Fruit fly (Drosophila melanogaster) whole organism, embryonic: Measurements from ENCODE around the gene CG12655.
"Not testable (repeated sequence)": the region's sequence is repeated elsewhere in the genome, so short reads cannot be mapped to it uniquely, and the experiment has no call there.

Source experiments
- CG14667 ChIP-seq: fragments of 200-800 bp; sonication (Bioruptor generic); IDR thresholded peaks from 2 replicates; pipeline ENCODE4 v1.3.6; 2022; ENCODE audit warnings: missing biosample characterization, missing genetic modification characterization
- hb ChIP-seq: fragments of 200-800 bp; sonication (Bioruptor generic); IDR thresholded peaks from 3 replicates; pipeline ENCODE4 v1.3.6; 2022; ENCODE audit warnings: missing biosample characterization, missing genetic modification characterization; ENCODE audit not compliant: partially characterized antibody
- ken ChIP-seq: fragments of 200-800 bp; sonication (Bioruptor generic); IDR thresholded peaks from 3 replicates; pipeline ENCODE4 v1.3.6; 2022; ENCODE audit warnings: missing biosample characterization, missing genetic modification characterization
- zfh2 ChIP-seq: fragments of 200-800 bp; sonication (Bioruptor generic); optimal IDR thresholded peaks from 2 replicates; lab custom pipeline; 2016; ENCODE audit warnings: missing biosample characterization, missing genetic modification characterization

- TF ChIP-seq ken (GFP tag; lab: Robert Waterston, UW); zfh2 (GFP tag; lab: Kevin White, UChicago); CG14667; hb: not testable (repeated sequence)
Measured at dm6 chrX:19944047-19944446, 15.2 kb downstream of the CG12655 start, which contains the start of gene CG45492.
